Worm (Caenorhabditis elegans) whole organism, L1 larva: ENCODE measurements around the gene F58E6.8.

Experiments used
- C04F5.9 ChIP-seq: sonication (generic microtip); optimal IDR thresholded peaks from 2 replicates; lab custom pipeline; 2016; ENCODE audit warnings: missing genetic modification characterization, missing compliant biosample characterization
- aly-2 ChIP-seq: fragments of 150-350 bp; optimal IDR thresholded peaks from 2 replicates; lab custom pipeline; 2014; ENCODE audit warnings: missing biosample characterization, missing genetic modification characterization
- blmp-1 ChIP-seq: fragments of 150-350 bp; optimal IDR thresholded peaks from 2 replicates; lab custom pipeline; 2014; ENCODE audit warnings: missing biosample characterization, missing genetic modification characterization
- ceh-88 ChIP-seq: fragments of 200-800 bp; sonication (Bioruptor generic); IDR thresholded peaks from 2 replicates; pipeline ENCODE4 v1.3.6; 2022; ENCODE audit warnings: missing genetic modification characterization, missing compliant biosample characterization
- ceh-90 ChIP-seq: sonication (generic microtip); optimal IDR thresholded peaks from 2 replicates; lab custom pipeline; 2016; ENCODE audit warnings: missing genetic modification characterization, missing compliant biosample characterization
- ces-1 ChIP-seq: fragments of 150-350 bp; optimal IDR thresholded peaks from 2 replicates; lab custom pipeline; 2014; ENCODE audit warnings: missing biosample characterization, missing genetic modification reagents, missing genetic modification characterization
- efl-1 ChIP-seq, 4 experiments: fragments of 150-350 bp; optimal IDR thresholded peaks in 3 of 4; peaks in 1 of 4; 1 replicate in 1 of 4; 2 replicates in 3 of 4; lab custom pipeline; 2014; ENCODE audit warnings: missing biosample characterization in 2 of 4, missing genetic modification characterization in 2 of 4, missing genetic modification reagents in 2 of 4
- egl-13 ChIP-seq: sonication (generic microtip); optimal IDR thresholded peaks from 2 replicates; lab custom pipeline; 2016; ENCODE audit warnings: missing genotype, missing genetic modification reagents, missing genetic modification characterization, missing compliant biosample characterization
- egl-27 ChIP-seq, 2 experiments: fragments of 150-350 bp in 1 of 2; sonication (generic microtip); optimal IDR thresholded peaks; 3 replicates each; lab custom pipeline; 2017 to 2018; ENCODE audit warnings: missing biosample characterization in 2 of 2, missing genetic modification characterization in 2 of 2, missing genetic modification reagents in 2 of 2
- fkh-10 ChIP-seq: sonication (generic microtip); optimal IDR thresholded peaks from 2 replicates; lab custom pipeline; 2017; ENCODE audit warnings: missing biosample characterization, missing genetic modification reagents, missing genetic modification characterization
- grh-1 ChIP-seq: fragments of 200-800 bp; sonication (Bioruptor generic); IDR thresholded peaks from 2 replicates; pipeline ENCODE4 v1.3.6; 2022; ENCODE audit warnings: missing genetic modification reagents, missing genetic modification characterization, missing compliant biosample characterization
- hlh-4 ChIP-seq: sonication (generic microtip); optimal IDR thresholded peaks from 2 replicates; lab custom pipeline; 2016; ENCODE audit warnings: mild to moderate bottlenecking, missing genetic modification characterization, missing compliant biosample characterization
- irx-1 ChIP-seq: sonication (generic microtip); optimal IDR thresholded peaks from 2 replicates; lab custom pipeline; 2016; ENCODE audit warnings: missing genetic modification characterization, missing compliant biosample characterization
- lin-14 ChIP-seq: fragments of 200-800 bp; sonication (Bioruptor generic); optimal IDR thresholded peaks from 2 replicates; lab custom pipeline; 2018; ENCODE audit warnings: mild to moderate bottlenecking, missing genetic modification characterization, moderate library complexity, missing compliant biosample characterization
- lin-15B ChIP-seq: fragments of 150-350 bp; sonication (generic microtip); optimal IDR thresholded peaks from 3 replicates; lab custom pipeline; 2014; ENCODE audit warnings: missing biosample characterization, missing genetic modification characterization
- lsy-2 ChIP-seq, 2 experiments: fragments of 150-350 bp; optimal IDR thresholded peaks; 2 replicates each; lab custom pipeline; 2014; ENCODE audit warnings: missing biosample characterization in 2 of 2, missing genetic modification characterization in 2 of 2
- mdl-1 ChIP-seq, 2 experiments: fragments of 150-350 bp; optimal IDR thresholded peaks; 2 replicates each; lab custom pipeline; 2014 to 2017; ENCODE audit warnings: missing biosample characterization in 2 of 2, missing genetic modification characterization in 2 of 2, inconsistent platforms in 1 of 2
- mef-2 ChIP-seq: fragments of 150-350 bp; optimal IDR thresholded peaks from 2 replicates; lab custom pipeline; 2014; ENCODE audit warnings: missing biosample characterization, missing genetic modification characterization
- nhr-28 ChIP-seq: fragments of 150-350 bp; optimal IDR thresholded peaks from 2 replicates; lab custom pipeline; 2014; ENCODE audit warnings: missing biosample characterization, missing genetic modification characterization
- nhr-47 ChIP-seq: sonication (generic microtip); optimal IDR thresholded peaks from 2 replicates; lab custom pipeline; 2016; ENCODE audit warnings: mild to moderate bottlenecking, missing genetic modification characterization, moderate library complexity, missing compliant biosample characterization
- nhr-71 ChIP-seq: sonication (generic microtip); optimal IDR thresholded peaks from 2 replicates; lab custom pipeline; 2016; ENCODE audit warnings: mild to moderate bottlenecking, missing genetic modification characterization, moderate library complexity, missing compliant biosample characterization
- nhr-76 ChIP-seq: sonication (generic microtip); optimal IDR thresholded peaks from 2 replicates; lab custom pipeline; 2017; ENCODE audit warnings: missing biosample characterization, missing genetic modification characterization
- nhr-84 ChIP-seq: sonication (generic microtip); optimal IDR thresholded peaks from 2 replicates; lab custom pipeline; 2017; ENCODE audit warnings: missing biosample characterization, missing genetic modification characterization
- nhr-90 ChIP-seq: sonication (generic microtip); optimal IDR thresholded peaks from 2 replicates; lab custom pipeline; 2016; ENCODE audit warnings: mild to moderate bottlenecking, missing genetic modification characterization, missing compliant biosample characterization; ENCODE audit not compliant: poor library complexity
- pag-3 ChIP-seq: sonication (generic microtip); optimal IDR thresholded peaks from 2 replicates; lab custom pipeline; 2017; ENCODE audit warnings: missing genetic modification characterization, mild to moderate bottlenecking, missing compliant biosample characterization, antibody characterized with exemption, borderline replicate concordance; ENCODE audit not compliant: insufficient read depth
- sox-4 ChIP-seq: sonication (generic microtip); optimal IDR thresholded peaks from 2 replicates; lab custom pipeline; 2016; ENCODE audit warnings: missing genetic modification characterization, missing compliant biosample characterization
- sup-37 ChIP-seq: fragments of 200-800 bp; sonication (Bioruptor generic); optimal IDR thresholded peaks from 2 replicates; lab custom pipeline; 2018; ENCODE audit warnings: mild to moderate bottlenecking, missing genetic modification characterization, missing compliant biosample characterization
- swsn-7 ChIP-seq: sonication (generic microtip); optimal IDR thresholded peaks from 2 replicates; lab custom pipeline; 2016; ENCODE audit warnings: missing genetic modification characterization, missing compliant biosample characterization
- tbx-2 ChIP-seq: sonication (generic microtip); optimal IDR thresholded peaks from 2 replicates; lab custom pipeline; 2016; ENCODE audit warnings: missing genetic modification characterization, missing compliant biosample characterization
- tlp-1 ChIP-seq: fragments of 150-350 bp; optimal IDR thresholded peaks from 2 replicates; lab custom pipeline; 2014; ENCODE audit warnings: missing biosample characterization, missing genetic modification characterization
- zag-1 ChIP-seq: fragments of 150-350 bp; optimal IDR thresholded peaks from 2 replicates; lab custom pipeline; 2014; ENCODE audit warnings: missing biosample characterization, missing genetic modification characterization
- ztf-4 ChIP-seq: fragments of 150-350 bp; optimal IDR thresholded peaks from 2 replicates; lab custom pipeline; 2014; ENCODE audit warnings: missing biosample characterization, missing genetic modification characterization

F58E6.8 gene

DNA sequence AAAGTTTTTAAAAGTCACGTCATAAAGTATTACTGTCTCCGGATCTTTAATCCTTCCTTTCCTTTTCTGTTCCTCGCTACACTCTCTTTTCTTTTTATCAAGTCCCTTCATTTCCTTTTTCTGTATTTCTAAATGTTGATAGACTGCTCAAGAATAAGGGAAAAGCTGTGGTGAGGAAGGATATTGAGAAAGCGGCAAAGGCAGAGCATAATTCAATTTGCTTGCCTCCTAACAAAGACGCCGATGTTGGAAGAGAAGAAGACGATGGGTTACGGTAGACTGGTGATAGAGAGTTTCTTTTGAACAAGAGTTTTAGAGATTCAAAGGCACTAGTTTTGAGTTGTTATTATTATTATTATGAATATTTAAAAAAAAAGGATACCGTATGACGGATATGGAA, 10.0 kb upstream of the F58E6.8 start:
- TF ChIP-seq efl-1 (optimal IDR thresholded peaks at IDR 0.05; lab: Kevin White, UChicago) (peak in 1 of 2 experiments; percentile 8), efl-1 (GFP tag; optimal IDR thresholded peaks at IDR 0.05 in 1 of 2; lab: Kevin White, UChicago) (no peak), sup-37 (GFP tag; lab: Kevin White, UChicago) (no peak), tbx-2 (tag; lab: Kevin White, UChicago) (peak; percentile 17), fkh-10 (GFP tag; lab: Kevin White, UChicago) (peak; percentile 98), nhr-76 (tag; lab: Kevin White, UChicago) (no peak), lin-15B (tag; lab: Kevin White, UChicago) (no peak), ztf-4 (tag; lab: Kevin White, UChicago) (no peak), egl-13 (tag; lab: Kevin White, UChicago) (no peak), nhr-71 (tag; lab: Kevin White, UChicago) (peak; percentile 42), ces-1 (peak; percentile 100), swsn-7 (peak; percentile 15), mdl-1 (tag; optimal IDR thresholded peaks at IDR 0.05; lab: Kevin White, UChicago) (no peak), nhr-47 (peak; percentile 30), lin-14 (GFP tag; lab: Kevin White, UChicago) (peak; percentile 88), lsy-2 (tag; optimal IDR thresholded peaks at IDR 0.05; lab: Kevin White, UChicago) (peak; percentile 48 to 85)

DNA sequence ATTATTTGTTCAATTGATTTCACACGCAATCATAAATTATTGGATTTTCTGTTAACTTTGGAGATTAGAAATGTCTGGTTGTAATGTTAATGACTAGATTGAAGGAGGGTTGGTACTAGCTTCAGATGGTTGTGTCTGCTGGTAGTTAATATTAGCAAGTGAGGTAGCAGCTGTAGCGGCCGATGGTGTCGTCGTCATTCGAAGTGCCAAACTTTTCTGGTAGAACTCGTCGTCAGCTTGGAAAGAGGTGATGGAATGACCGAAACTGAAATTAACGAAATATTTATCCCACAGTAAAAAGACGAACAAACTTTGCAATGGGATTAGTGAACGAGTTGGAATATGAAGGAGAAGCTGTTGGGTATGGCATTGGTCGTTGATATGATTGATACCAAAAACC, 8.9 kb upstream of the F58E6.8 start:
- TF ChIP-seq efl-1 (optimal IDR thresholded peaks at IDR 0.05; lab: Kevin White, UChicago) (no peak), efl-1 (GFP tag; optimal IDR thresholded peaks at IDR 0.05 in 1 of 2; lab: Kevin White, UChicago) (peak in 1 of 2 experiments; percentile 30), nhr-90 (tag; lab: Kevin White, UChicago) (no peak), mdl-1 (tag; optimal IDR thresholded peaks at IDR 0.05; lab: Kevin White, UChicago) (no peak), egl-13 (tag; lab: Kevin White, UChicago) (no peak)

DNA sequence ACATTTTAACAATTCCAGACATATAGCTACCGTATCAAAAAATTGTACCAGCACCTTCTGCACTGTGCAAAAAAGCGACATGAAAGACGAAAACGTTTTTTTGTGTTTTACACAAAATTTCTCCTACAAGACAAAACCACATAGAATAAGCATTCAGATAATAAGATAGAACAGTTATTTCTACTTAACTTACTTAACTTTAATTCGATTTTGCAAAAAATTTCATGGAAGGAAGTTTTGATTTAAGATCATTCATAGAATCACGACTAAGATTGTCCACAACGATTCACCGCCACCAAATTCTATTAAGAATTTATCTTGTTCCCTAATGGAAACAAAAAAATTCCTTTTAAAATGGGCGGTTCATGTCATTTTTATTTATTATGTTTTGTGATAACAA, 8.1 kb upstream of the F58E6.8 start:
- no peak for TF ChIP-seq mef-2
- TF ChIP-seq grh-1 (GFP tag; lab: Robert Waterston, UW), result no peak
- TF ChIP-seq egl-13 (tag; lab: Kevin White, UChicago), result no peak
- no peak for TF ChIP-seq hlh-4
- no peak for TF ChIP-seq tlp-1 (tag; lab: Kevin White, UChicago)
- TF ChIP-seq lin-15B (tag; lab: Kevin White, UChicago), result no peak
- no peak for TF ChIP-seq zag-1 (tag; lab: Kevin White, UChicago)
- no peak for TF ChIP-seq irx-1 (tag; lab: Kevin White, UChicago)
- TF ChIP-seq lsy-2 (tag; optimal IDR thresholded peaks at IDR 0.05; lab: Kevin White, UChicago), result no peak
- TF ChIP-seq aly-2 (tag; lab: Kevin White, UChicago), result no peak
- no peak for TF ChIP-seq pag-3 (tag; lab: Kevin White, UChicago)
- no peak for TF ChIP-seq nhr-28
- no peak for TF ChIP-seq egl-27 (tag; optimal IDR thresholded peaks at IDR 0.05; lab: Kevin White, UChicago)

DNA sequence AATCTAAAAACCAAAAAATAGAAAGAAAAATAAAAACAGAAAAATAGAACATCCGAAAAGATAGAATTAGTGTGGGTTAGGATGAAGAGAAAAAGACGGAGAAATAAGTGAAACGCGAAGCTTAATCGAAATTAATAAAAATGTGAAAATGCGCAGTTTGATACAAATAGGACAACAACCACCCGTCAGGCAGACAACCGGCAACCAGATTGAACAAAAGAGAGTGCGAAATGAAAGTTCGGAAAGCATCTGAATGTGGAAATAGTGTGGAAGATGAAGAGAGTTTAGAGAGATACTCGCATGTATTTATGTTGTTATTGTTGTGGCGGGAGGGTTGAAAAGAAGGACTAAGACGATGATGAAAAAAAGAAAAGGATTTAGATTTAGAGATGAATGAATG, 2.8 kb upstream of the F58E6.8 start:
- TF ChIP-seq lin-14 (GFP tag; lab: Kevin White, UChicago) (peak; percentile 62), ceh-88 (GFP tag; lab: Robert Waterston, UW) (no peak), lsy-2 (tag; optimal IDR thresholded peaks at IDR 0.05; lab: Kevin White, UChicago) (no peak), blmp-1 (tag; lab: Kevin White, UChicago) (peak; percentile 96)
- TF ChIP-seq, all 84 proteins: peak for 2

DNA sequence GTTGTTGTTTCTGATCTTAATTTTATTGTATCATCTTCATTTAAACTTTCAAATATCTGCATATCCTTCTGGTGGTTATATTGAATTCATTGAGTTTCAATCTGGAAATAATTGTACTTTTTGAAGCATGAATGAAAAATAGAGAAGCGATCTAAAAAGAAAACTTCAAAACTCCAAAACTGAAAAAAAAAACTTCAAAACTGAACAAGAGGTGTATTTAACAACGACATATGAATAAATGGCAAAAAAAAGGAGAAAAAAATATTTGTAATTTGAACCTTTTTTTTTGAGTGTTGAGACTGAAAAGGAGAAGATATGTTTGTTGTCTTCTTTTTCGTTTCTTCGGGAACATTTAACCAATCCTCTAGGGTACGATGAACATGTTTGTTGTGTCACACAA, 2.3 kb upstream of the F58E6.8 start, which contains the start of gene F58E6.11:
Gene F58E6.11 (minus strand): TSS at position 101 of the 400 bp plus-strand sequence.
- no peak for TF ChIP-seq nhr-84 (tag; lab: Kevin White, UChicago)
- TF ChIP-seq C04F5.9, result no peak
- TF ChIP-seq sox-4 (tag; lab: Kevin White, UChicago), result no peak
- no peak for TF ChIP-seq fkh-10 (GFP tag; lab: Kevin White, UChicago)
- TF ChIP-seq ceh-90 (tag; lab: Kevin White, UChicago), result no peak
